Fruit fly (Drosophila melanogaster) whole organism: Measurements from ENCODE around the gene lark.

Source experiments
- CG8478 ChIP-seq: fragments of >200 bp; optimal IDR thresholded peaks from 2 replicates; lab custom pipeline; 2018; ENCODE audit warnings: inconsistent platforms
- pan ChIP-seq: fragments of >200 bp; optimal IDR thresholded peaks from 2 replicates; lab custom pipeline; 2017
- usp ChIP-seq: fragments of >200 bp; optimal IDR thresholded peaks from 2 replicates; lab custom pipeline; 2017; ENCODE audit warnings: missing biosample characterization, missing genetic modification characterization, mixed read lengths

dm6 chr3L:7339216-7339742 is at the start of gene lark, which contains the start of gene eco:
- TF ChIP-seq usp (no peak), pan (lab: Kevin White, UChicago) (no peak), CG8478 (no peak)
